Worm (Caenorhabditis elegans) whole organism, late embryonic: ENCODE data around the gene sptl-2.

ENCODE experiments used
- C08G9.2 ChIP-seq: sonication (generic microtip); optimal IDR thresholded peaks from 2 replicates; lab custom pipeline; 2016; ENCODE audit warnings: mild to moderate bottlenecking, missing genetic modification characterization, moderate library complexity, missing compliant biosample characterization
- K02D7.2 ChIP-seq: sonication (generic microtip); optimal IDR thresholded peaks from 2 replicates; lab custom pipeline; 2017; ENCODE audit warnings: mild to moderate bottlenecking, missing genetic modification characterization, missing compliant biosample characterization
- T23F11.4 ChIP-seq: fragments of 200-800 bp; sonication (Bioruptor generic); optimal IDR thresholded peaks from 2 replicates; lab custom pipeline; 2018; ENCODE audit warnings: mild to moderate bottlenecking, missing genetic modification characterization, missing compliant biosample characterization
- Y22D7AL.16 ChIP-seq: sonication (generic microtip); optimal IDR thresholded peaks from 2 replicates; lab custom pipeline; 2016; ENCODE audit warnings: missing genetic modification characterization, missing compliant biosample characterization
- ahr-1 ChIP-seq: sonication (generic microtip); optimal IDR thresholded peaks from 2 replicates; lab custom pipeline; 2016; ENCODE audit warnings: missing genetic modification characterization, missing compliant biosample characterization
- ama-1 ChIP-seq: fragments of 150-350 bp; optimal IDR thresholded peaks from 2 replicates; lab custom pipeline; 2014
- ceh-19 ChIP-seq: fragments of 200-800 bp; sonication (Bioruptor generic); optimal IDR thresholded peaks from 2 replicates; lab custom pipeline; 2018; ENCODE audit warnings: mild to moderate bottlenecking, missing genetic modification characterization, missing compliant biosample characterization
- ceh-24 ChIP-seq: sonication (generic microtip); optimal IDR thresholded peaks from 2 replicates; lab custom pipeline; 2016; ENCODE audit warnings: mild to moderate bottlenecking, missing genetic modification characterization, missing compliant biosample characterization
- ceh-31 ChIP-seq: sonication (generic microtip); optimal IDR thresholded peaks from 2 replicates; lab custom pipeline; 2016; ENCODE audit warnings: missing genetic modification characterization, missing compliant biosample characterization
- ceh-48 ChIP-seq: sonication (generic microtip); optimal IDR thresholded peaks from 2 replicates; lab custom pipeline; 2016; ENCODE audit warnings: missing genetic modification characterization, inconsistent platforms, missing compliant biosample characterization
- ceh-6 ChIP-seq: fragments of 200-800 bp; sonication (Bioruptor generic); optimal IDR thresholded peaks from 2 replicates; lab custom pipeline; 2018; ENCODE audit warnings: mild to moderate bottlenecking, missing genetic modification characterization, missing compliant biosample characterization
- ceh-9 ChIP-seq: sonication (generic microtip); optimal IDR thresholded peaks from 2 replicates; lab custom pipeline; 2016; ENCODE audit warnings: mild to moderate bottlenecking, missing genetic modification characterization, inconsistent platforms, missing compliant biosample characterization
- elt-2 ChIP-seq: sonication (generic microtip); optimal IDR thresholded peaks from 2 replicates; lab custom pipeline; 2016; ENCODE audit warnings: missing genetic modification reagents, missing genetic modification characterization, missing compliant biosample characterization
- elt-4 ChIP-seq: sonication (generic microtip); optimal IDR thresholded peaks from 2 replicates; lab custom pipeline; 2016; ENCODE audit warnings: missing genetic modification characterization, missing compliant biosample characterization
- eyg-1 ChIP-seq: sonication (generic microtip); optimal IDR thresholded peaks from 2 replicates; lab custom pipeline; 2016; ENCODE audit warnings: missing genotype, missing genetic modification characterization, missing compliant biosample characterization
- fax-1 ChIP-seq: sonication (generic microtip); optimal IDR thresholded peaks from 2 replicates; lab custom pipeline; 2016; ENCODE audit warnings: missing genotype, missing genetic modification characterization, missing compliant biosample characterization
- fkh-10 ChIP-seq: fragments of 150-350 bp; optimal IDR thresholded peaks from 2 replicates; lab custom pipeline; 2014; ENCODE audit warnings: missing biosample characterization, missing genetic modification reagents, missing genetic modification characterization
- hlh-13 ChIP-seq: fragments of 200-800 bp; sonication (Bioruptor generic); optimal IDR thresholded peaks from 2 replicates; lab custom pipeline; 2018; ENCODE audit warnings: mild to moderate bottlenecking, missing genetic modification characterization, missing compliant biosample characterization
- hlh-15 ChIP-seq: sonication (generic microtip); optimal IDR thresholded peaks from 2 replicates; lab custom pipeline; 2016; ENCODE audit warnings: missing genetic modification characterization, missing compliant biosample characterization
- lin-11 ChIP-seq: fragments of 200-800 bp; sonication (Bioruptor generic); optimal IDR thresholded peaks from 2 replicates; lab custom pipeline; 2018; ENCODE audit warnings: mild to moderate bottlenecking, missing genetic modification characterization, missing compliant biosample characterization
- madf-2 ChIP-seq: sonication (generic microtip); optimal IDR thresholded peaks from 2 replicates; lab custom pipeline; 2017; ENCODE audit warnings: missing genetic modification characterization, missing compliant biosample characterization
- nfya-1 ChIP-seq: sonication (generic microtip); optimal IDR thresholded peaks from 2 replicates; lab custom pipeline; 2017; ENCODE audit warnings: missing genetic modification characterization, mild to moderate bottlenecking, missing compliant biosample characterization, antibody characterized with exemption, moderate library complexity
- nhr-11 ChIP-seq: fragments of 150-350 bp; optimal IDR thresholded peaks from 2 replicates; lab custom pipeline; 2014; ENCODE audit warnings: missing biosample characterization, missing genetic modification characterization
- odd-2 ChIP-seq: sonication (generic microtip); optimal IDR thresholded peaks from 2 replicates; lab custom pipeline; 2017; ENCODE audit warnings: antibody characterized with exemption, mild to moderate bottlenecking, missing genetic modification characterization, missing compliant biosample characterization
- pat-9 ChIP-seq: fragments of 200-800 bp; sonication (Bioruptor generic); optimal IDR thresholded peaks from 2 replicates; lab custom pipeline; 2018; ENCODE audit warnings: mild to moderate bottlenecking, missing genetic modification characterization, moderate library complexity, missing compliant biosample characterization
- pha-2 ChIP-seq: sonication (generic microtip); optimal IDR thresholded peaks from 2 replicates; lab custom pipeline; 2017; ENCODE audit warnings: mild to moderate bottlenecking, missing genetic modification characterization, missing compliant biosample characterization
- pha-4 ChIP-seq: fragments of 150-350 bp; optimal IDR thresholded peaks from 2 replicates; lab custom pipeline; 2018; ENCODE audit warnings: missing biosample characterization, missing genetic modification reagents, missing genetic modification characterization
- pqm-1 ChIP-seq: sonication (generic microtip); optimal IDR thresholded peaks from 2 replicates; lab custom pipeline; 2016; ENCODE audit warnings: missing genetic modification characterization, missing compliant biosample characterization
- ref-2 ChIP-seq: sonication (generic microtip); optimal IDR thresholded peaks from 2 replicates; lab custom pipeline; 2016; ENCODE audit warnings: missing genetic modification characterization, missing compliant biosample characterization
- sdc-2 ChIP-seq: sonication (generic microtip); optimal IDR thresholded peaks from 2 replicates; lab custom pipeline; 2016; ENCODE audit warnings: missing genotype, missing genetic modification characterization, missing compliant biosample characterization
- sox-2 ChIP-seq: fragments of 200-800 bp; sonication (Bioruptor generic); IDR thresholded peaks from 2 replicates; pipeline ENCODE4 v1.3.6; 2022; ENCODE audit warnings: missing genetic modification reagents, missing genetic modification characterization, missing compliant biosample characterization
- sox-4 ChIP-seq: sonication (generic microtip); optimal IDR thresholded peaks from 2 replicates; lab custom pipeline; 2017; ENCODE audit warnings: mild to moderate bottlenecking, missing genetic modification characterization, inconsistent platforms, missing compliant biosample characterization
- unc-3 ChIP-seq, 2 experiments: fragments of 200-800 bp in 1 of 2; sonication (Bioruptor generic) in 1 of 2; sonication (generic microtip) in 1 of 2; conservative IDR thresholded peaks in 1 of 2; optimal IDR thresholded peaks in 1 of 2; 2 replicates each; pipeline versions ENCODE4 v1.3.6 to Lab custom; 2016 to 2022; ENCODE audit warnings: missing compliant biosample characterization in 2 of 2, missing genetic modification characterization in 2 of 2, missing genetic modification reagents in 1 of 2
- unc-42 ChIP-seq: sonication (generic microtip); optimal IDR thresholded peaks from 2 replicates; lab custom pipeline; 2016; ENCODE audit warnings: missing genotype, missing genetic modification characterization, missing compliant biosample characterization
- unc-55 ChIP-seq: sonication (generic microtip); optimal IDR thresholded peaks from 2 replicates; lab custom pipeline; 2017; ENCODE audit warnings: missing biosample characterization, missing genetic modification reagents, missing genetic modification characterization
- unc-86 ChIP-seq: sonication (generic microtip); optimal IDR thresholded peaks from 2 replicates; lab custom pipeline; 2016; ENCODE audit warnings: missing genetic modification characterization, missing compliant biosample characterization
- zip-5 ChIP-seq: sonication (generic microtip); optimal IDR thresholded peaks from 2 replicates; lab custom pipeline; 2016; ENCODE audit warnings: missing genetic modification characterization, missing compliant biosample characterization
- ztf-16 ChIP-seq: sonication (generic microtip); optimal IDR thresholded peaks from 2 replicates; lab custom pipeline; 2017; ENCODE audit warnings: missing genetic modification characterization, missing compliant biosample characterization

sptl-2 gene

DNA sequence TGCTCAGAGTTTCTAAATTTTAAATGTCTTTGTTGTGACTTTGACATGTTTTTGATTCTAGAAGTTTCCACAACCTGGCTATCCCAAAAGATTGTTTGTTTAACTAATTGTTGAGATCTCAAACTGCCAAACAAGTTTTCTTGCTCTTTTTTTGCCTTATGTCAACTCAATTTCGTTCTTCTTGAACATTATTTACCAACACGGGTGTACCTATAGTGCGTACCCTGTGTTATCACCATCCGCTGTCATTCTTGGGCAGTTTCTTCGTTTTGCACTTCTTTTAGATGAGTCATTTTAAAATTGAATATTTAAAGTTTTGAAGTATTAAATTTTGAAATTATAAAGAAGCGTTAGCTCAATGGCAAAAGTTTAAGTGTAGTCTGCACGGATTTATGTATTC, at the start of gene sptl-2:
Gene sptl-2, plus strand, starts transcription at position 280 of the 400 bp plus-strand sequence.
- TF ChIP-seq pat-9, result no peak

DNA sequence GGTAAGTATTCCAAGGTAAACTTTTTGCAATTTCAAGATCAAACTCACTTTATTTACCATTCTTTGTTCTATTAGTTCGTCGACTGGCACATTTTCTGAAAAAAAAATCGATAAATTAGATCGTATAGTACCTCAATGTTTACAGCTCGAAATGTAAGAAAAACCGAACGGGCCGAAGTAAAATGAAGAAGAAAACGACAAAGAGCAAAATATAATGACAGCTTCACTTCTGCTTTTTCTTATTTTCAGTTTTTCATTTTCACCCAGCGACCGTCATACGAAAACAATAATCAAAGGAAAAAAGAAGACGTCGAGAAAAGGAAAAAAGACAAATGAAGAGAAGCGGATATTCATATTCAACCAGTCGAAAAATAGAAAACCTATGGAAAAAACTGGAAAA, 47.9 kb upstream of the sptl-2 start, which contains the start of gene che-7:
Gene che-7, minus strand, starts transcription at position 101 of the 400 bp plus-strand sequence.
- TF ChIP-seq lin-11 (tag; lab: Kevin White, UChicago), result no peak
- no peak for TF ChIP-seq ceh-31 (tag; lab: Kevin White, UChicago)
- no peak for TF ChIP-seq ceh-19 (GFP tag; lab: Kevin White, UChicago)
- TF ChIP-seq pha-4, result no peak
- no peak for TF ChIP-seq C08G9.2 (tag; lab: Kevin White, UChicago)
- TF ChIP-seq eyg-1 (tag; lab: Kevin White, UChicago), result no peak
- no peak for TF ChIP-seq ztf-16 (tag; lab: Kevin White, UChicago)
- TF ChIP-seq fkh-10 (GFP tag; lab: Kevin White, UChicago), result no peak
- no peak for TF ChIP-seq sdc-2 (tag; lab: Kevin White, UChicago)
- TF ChIP-seq fax-1, result no peak
- TF ChIP-seq pqm-1, result no peak
- TF ChIP-seq T23F11.4 (GFP tag; lab: Kevin White, UChicago), result no peak

DNA sequence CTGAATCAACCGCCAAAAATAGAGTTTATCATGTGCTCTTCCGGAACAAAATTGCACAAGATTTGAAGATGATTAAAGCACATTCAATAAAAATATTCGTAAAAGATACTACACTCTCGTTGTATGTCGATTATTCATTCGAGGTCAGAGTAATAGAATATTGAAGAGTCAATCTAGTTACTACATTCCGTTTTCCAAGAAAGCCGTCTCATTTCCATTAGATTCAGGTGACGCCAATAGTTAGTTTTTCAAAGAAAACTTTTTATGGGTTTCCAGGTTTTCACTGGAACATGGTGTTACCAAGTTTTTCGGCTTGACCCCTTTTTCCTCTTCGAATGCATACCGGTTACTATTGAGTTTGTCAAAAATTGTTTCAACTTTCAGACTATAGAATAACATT, 46.5 kb upstream of the sptl-2 start:
- TF ChIP-seq ahr-1 (no peak), nfya-1 (tag; lab: Kevin White, UChicago) (no peak), elt-2 (tag; lab: Kevin White, UChicago) (no peak), ama-1 (lab: Kevin White, UChicago) (no peak), K02D7.2 (no peak), Y22D7AL.16 (tag; lab: Kevin White, UChicago) (no peak), ceh-48 (tag; lab: Kevin White, UChicago) (no peak), hlh-13 (GFP tag; lab: Kevin White, UChicago) (no peak), hlh-15 (tag; lab: Kevin White, UChicago) (no peak), elt-4 (tag; lab: Kevin White, UChicago) (no peak), ceh-9 (tag; lab: Kevin White, UChicago) (no peak), ceh-6 (no peak), unc-3 (GFP tag; conservative IDR thresholded peaks at IDR 0.05; lab: Robert Waterston, UW) (no peak), unc-3 (tag; optimal IDR thresholded peaks at IDR 0.05; lab: Kevin White, UChicago) (no peak), pha-2 (tag; lab: Kevin White, UChicago) (no peak), unc-86 (tag; lab: Kevin White, UChicago) (no peak), ref-2 (tag; lab: Kevin White, UChicago) (no peak), odd-2 (no peak)

- TF ChIP-seq sox-4 (no peak), unc-42 (tag; lab: Kevin White, UChicago) (no peak), nfya-1 (tag; lab: Kevin White, UChicago) (no peak), madf-2 (tag; lab: Kevin White, UChicago) (no peak), sox-2 (GFP tag; lab: Robert Waterston, UW) (no peak), fax-1 (no peak), unc-55 (GFP tag; lab: Kevin White, UChicago) (no peak), zip-5 (no peak), elt-2 (tag; lab: Kevin White, UChicago) (no peak), ceh-24 (tag; lab: Kevin White, UChicago) (no peak), nhr-11 (tag; lab: Kevin White, UChicago) (no peak)
Observed at ce11 chrV:7971376-7971775, 45.6 kb upstream of the sptl-2 start.
